Worm (Caenorhabditis elegans) whole organism, mixed stage, embryonic: ENCODE measurements around the gene K02G10.15.

Experiments used
- bed-3 ChIP-seq: fragments of 200-800 bp; sonication (Bioruptor generic); optimal IDR thresholded peaks from 3 replicates; lab custom pipeline; 2018; ENCODE audit warnings: mild to moderate bottlenecking, missing genetic modification characterization, moderate library complexity, missing compliant biosample characterization
- ceh-39 ChIP-seq: fragments of 150-350 bp; optimal IDR thresholded peaks from 2 replicates; lab custom pipeline; 2014; ENCODE audit warnings: missing biosample characterization, missing genetic modification characterization
- ceh-43 ChIP-seq: fragments of 200-800 bp; sonication (Bioruptor generic); optimal IDR thresholded peaks from 2 replicates; lab custom pipeline; 2018; ENCODE audit warnings: mild to moderate bottlenecking, missing genetic modification characterization, moderate library complexity, missing compliant biosample characterization
- ceh-83 ChIP-seq: fragments of 200-800 bp; sonication (Bioruptor generic); optimal IDR thresholded peaks from 2 replicates; lab custom pipeline; 2018; ENCODE audit warnings: mild to moderate bottlenecking, missing genetic modification characterization, missing compliant biosample characterization
- ces-1 ChIP-seq: fragments of 150-350 bp; optimal IDR thresholded peaks from 2 replicates; lab custom pipeline; 2014; ENCODE audit warnings: missing biosample characterization, missing genetic modification reagents, missing genetic modification characterization
- cnd-1 ChIP-seq: fragments of 200-800 bp; sonication (Bioruptor generic); optimal IDR thresholded peaks from 2 replicates; lab custom pipeline; 2018; ENCODE audit warnings: mild to moderate bottlenecking, missing genetic modification characterization, missing compliant biosample characterization
- drap-1 ChIP-seq: fragments of 200-800 bp; sonication (Bioruptor generic); optimal IDR thresholded peaks from 3 replicates; lab custom pipeline; 2018; ENCODE audit warnings: mild to moderate bottlenecking, missing genetic modification characterization, missing compliant biosample characterization
- elt-1 ChIP-seq: sonication (generic microtip); optimal IDR thresholded peaks from 2 replicates; lab custom pipeline; 2017; ENCODE audit warnings: missing genetic modification characterization, mild to moderate bottlenecking, missing compliant biosample characterization, antibody characterized with exemption, moderate library complexity, borderline replicate concordance; ENCODE audit not compliant: insufficient read depth
- elt-3 ChIP-seq: fragments of 150-350 bp; optimal IDR thresholded peaks from 2 replicates; lab custom pipeline; 2014; ENCODE audit warnings: missing biosample characterization, missing genetic modification characterization
- flh-1 ChIP-seq: fragments of 200-800 bp; sonication (Bioruptor generic); optimal IDR thresholded peaks from 2 replicates; lab custom pipeline; 2018; ENCODE audit warnings: mild to moderate bottlenecking, missing genetic modification characterization, moderate library complexity, missing compliant biosample characterization
- ham-2 ChIP-seq: fragments of 200-800 bp; sonication (Bioruptor generic); optimal IDR thresholded peaks from 2 replicates; lab custom pipeline; 2018; ENCODE audit warnings: mild to moderate bottlenecking, missing genetic modification characterization, missing compliant biosample characterization
- hlh-1 ChIP-seq: fragments of 150-350 bp; optimal IDR thresholded peaks from 2 replicates; lab custom pipeline; 2014; ENCODE audit warnings: missing biosample characterization, missing genetic modification reagents, missing genetic modification characterization
- lin-13 ChIP-seq: fragments of 150-350 bp; optimal IDR thresholded peaks from 2 replicates; lab custom pipeline; 2014; ENCODE audit warnings: missing biosample characterization, missing genetic modification characterization
- lin-32 ChIP-seq: fragments of 200-800 bp; sonication (Bioruptor generic); optimal IDR thresholded peaks from 2 replicates; lab custom pipeline; 2018; ENCODE audit warnings: mild to moderate bottlenecking, missing genetic modification characterization, missing compliant biosample characterization
- mab-5 ChIP-seq: fragments of 150-350 bp; optimal IDR thresholded peaks from 2 replicates; lab custom pipeline; 2014; ENCODE audit warnings: missing biosample characterization, missing genetic modification characterization
- mep-1 ChIP-seq: fragments of 150-350 bp; optimal IDR thresholded peaks from 2 replicates; lab custom pipeline; 2017; ENCODE audit warnings: missing biosample characterization, missing genetic modification reagents, missing genetic modification characterization, inconsistent platforms
- mls-2 ChIP-seq: sonication (generic microtip); optimal IDR thresholded peaks from 2 replicates; lab custom pipeline; 2016; ENCODE audit warnings: mild to moderate bottlenecking, missing genetic modification characterization, moderate library complexity, missing compliant biosample characterization
- nhr-12 ChIP-seq: fragments of 150-350 bp; optimal IDR thresholded peaks from 2 replicates; lab custom pipeline; 2014; ENCODE audit warnings: missing biosample characterization, missing genetic modification characterization
- nhr-2 ChIP-seq: fragments of 150-350 bp; optimal IDR thresholded peaks from 2 replicates; lab custom pipeline; 2014; ENCODE audit warnings: missing biosample characterization, missing genetic modification characterization
- nhr-237 ChIP-seq: fragments of 150-350 bp; optimal IDR thresholded peaks from 2 replicates; lab custom pipeline; 2014; ENCODE audit warnings: missing biosample characterization, missing genetic modification characterization
- nhr-28 ChIP-seq: fragments of 150-350 bp; optimal IDR thresholded peaks from 2 replicates; lab custom pipeline; 2014; ENCODE audit warnings: missing biosample characterization, missing genetic modification characterization
- nhr-76 ChIP-seq: sonication (generic microtip); optimal IDR thresholded peaks from 2 replicates; lab custom pipeline; 2017; ENCODE audit warnings: missing biosample characterization, missing genetic modification characterization
- pha-4 ChIP-seq: fragments of 150-350 bp; optimal IDR thresholded peaks from 2 replicates; lab custom pipeline; 2018; ENCODE audit warnings: missing biosample characterization, missing genetic modification reagents, missing genetic modification characterization
- sem-2 ChIP-seq: fragments of 200-800 bp; sonication (Bioruptor generic); optimal IDR thresholded peaks from 2 replicates; lab custom pipeline; 2018; ENCODE audit warnings: mild to moderate bottlenecking, missing genetic modification characterization, missing compliant biosample characterization
- tbx-8 ChIP-seq: fragments of 200-800 bp; sonication (Bioruptor generic); optimal IDR thresholded peaks from 2 replicates; lab custom pipeline; 2018; ENCODE audit warnings: mild to moderate bottlenecking, missing genetic modification characterization, moderate library complexity, missing compliant biosample characterization
- unc-120 ChIP-seq: sonication (generic microtip); optimal IDR thresholded peaks from 2 replicates; lab custom pipeline; 2017; ENCODE audit warnings: missing genetic modification characterization, missing compliant biosample characterization; ENCODE audit not compliant: poor library complexity, severe bottlenecking
- unc-62 ChIP-seq: fragments of 150-350 bp; optimal IDR thresholded peaks from 2 replicates; lab custom pipeline; 2014; ENCODE audit warnings: missing biosample characterization, missing genetic modification reagents, missing genetic modification characterization
- zip-8 ChIP-seq: fragments of 150-350 bp; optimal IDR thresholded peaks from 2 replicates; lab custom pipeline; 2014; ENCODE audit warnings: missing biosample characterization, missing genetic modification characterization
- ztf-11 ChIP-seq: fragments of 150-350 bp; optimal IDR thresholded peaks from 2 replicates; lab custom pipeline; 2014; ENCODE audit warnings: missing biosample characterization, missing genetic modification characterization

Gene K02G10.15

DNA sequence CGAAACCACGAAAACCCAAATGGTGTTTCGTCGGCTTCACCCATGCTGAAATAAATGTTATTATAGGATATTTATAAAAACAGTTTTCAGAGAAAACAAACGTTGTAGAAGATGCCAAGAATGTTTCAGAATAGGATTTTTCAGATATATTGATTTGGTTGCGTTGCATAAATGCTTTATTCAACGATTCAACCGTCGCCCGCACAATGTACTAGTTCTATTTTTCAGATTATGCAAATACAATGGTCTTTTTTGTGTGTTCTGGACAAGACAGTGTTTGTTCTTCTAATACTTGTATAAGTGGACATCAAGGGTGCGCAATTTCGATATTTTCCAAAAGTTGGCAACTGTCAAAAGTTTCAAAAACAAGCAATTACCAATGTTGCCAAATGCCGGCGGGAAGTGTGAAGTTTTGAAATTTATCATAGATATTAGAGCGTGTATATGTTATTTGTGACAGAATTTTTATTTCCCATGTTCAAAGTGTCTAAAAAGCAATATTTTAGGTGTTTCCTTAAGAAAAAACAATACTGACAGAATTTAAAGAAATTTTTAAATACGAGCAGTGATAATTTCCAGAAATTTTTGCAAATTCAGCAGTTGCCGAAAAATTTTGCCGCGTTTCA, 8.7 kb upstream of the K02G10.15 start, which contains the start of gene K02G10.5:
K02G10.5 (minus strand) TSS at position 51 of the 626 bp plus-strand sequence.
- TF ChIP-seq nhr-12 (no peak), drap-1 (GFP tag; lab: Kevin White, UChicago) (no peak), mep-1 (tag; lab: Kevin White, UChicago) (no peak)

DNA sequence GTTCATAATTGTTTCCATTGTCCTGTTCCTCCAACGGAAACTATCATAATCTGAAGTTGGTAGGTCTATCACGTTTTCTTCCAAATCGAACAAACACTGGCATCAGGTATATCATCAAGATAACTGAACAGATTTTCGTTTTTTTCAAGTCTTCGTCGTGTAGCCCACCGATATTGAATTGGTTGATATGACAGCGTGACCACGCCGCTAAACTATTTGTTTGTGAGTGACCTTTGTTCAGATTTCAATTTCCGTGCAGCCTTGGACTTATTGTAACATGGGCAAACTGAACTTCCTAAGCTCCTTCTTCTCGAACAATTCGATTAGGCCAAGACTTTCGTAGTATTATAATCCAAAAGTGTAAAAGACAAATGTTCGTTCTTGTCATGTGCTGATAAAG, 3.1 kb upstream of the K02G10.15 start:
- no peak for TF ChIP-seq lin-32 (GFP tag; lab: Kevin White, UChicago)
- no peak for TF ChIP-seq sem-2
- no peak for TF ChIP-seq ces-1 (GFP tag; lab: Kevin White, UChicago)
- no peak for TF ChIP-seq drap-1 (GFP tag; lab: Kevin White, UChicago)
- no peak for TF ChIP-seq mep-1 (tag; lab: Kevin White, UChicago)
- no peak for TF ChIP-seq nhr-28
- no peak for TF ChIP-seq elt-3 (tag; lab: Kevin White, UChicago)
- no peak for TF ChIP-seq nhr-2 (tag; lab: Kevin White, UChicago)
- TF ChIP-seq flh-1 (GFP tag; lab: Kevin White, UChicago) = no peak
- TF ChIP-seq, all 35 proteins: peak for 0

DNA sequence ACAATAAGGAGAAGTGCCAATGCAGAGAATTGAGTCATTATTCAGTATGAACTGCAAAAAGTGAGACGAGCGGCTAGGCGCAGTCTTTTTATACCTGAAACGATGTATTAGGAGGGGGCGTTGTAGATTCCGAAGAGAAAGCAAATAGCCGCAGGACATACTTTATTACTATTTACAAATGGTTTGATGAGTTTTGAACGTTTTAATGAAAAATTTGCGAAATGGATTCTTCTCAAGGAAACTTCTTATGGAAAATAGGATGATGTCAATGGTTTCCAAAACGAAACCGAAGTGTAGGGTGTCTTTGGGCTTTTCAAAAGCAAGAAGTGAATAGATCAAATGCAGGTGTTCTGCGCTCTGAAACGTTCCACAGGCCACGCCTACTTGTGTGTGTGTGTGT, 4.5 kb downstream of the K02G10.15 start, which contains the start of gene flp-11:
flp-11 (minus strand) TSS at position 101 of the 400 bp plus-strand sequence.
- TF ChIP-seq ceh-83 (GFP tag; lab: Kevin White, UChicago) = no peak
- no peak for TF ChIP-seq ztf-11 (tag; lab: Kevin White, UChicago)
- TF ChIP-seq ceh-43 (GFP tag; lab: Kevin White, UChicago) = no peak
- TF ChIP-seq nhr-12 = no peak
- no peak for TF ChIP-seq nhr-2 (tag; lab: Kevin White, UChicago)
- no peak for TF ChIP-seq drap-1 (GFP tag; lab: Kevin White, UChicago)
- no peak for TF ChIP-seq mep-1 (tag; lab: Kevin White, UChicago)
- TF ChIP-seq unc-62 (GFP tag; lab: Kevin White, UChicago) = no peak
- TF ChIP-seq cnd-1 (tag; lab: Kevin White, UChicago) = no peak
- no peak for TF ChIP-seq hlh-1 (tag; lab: Kevin White, UChicago)
- TF ChIP-seq mls-2 (tag; lab: Kevin White, UChicago) = no peak
- no peak for TF ChIP-seq bed-3 (GFP tag; lab: Kevin White, UChicago)
- TF ChIP-seq lin-13 (tag; lab: Kevin White, UChicago) = no peak

DNA sequence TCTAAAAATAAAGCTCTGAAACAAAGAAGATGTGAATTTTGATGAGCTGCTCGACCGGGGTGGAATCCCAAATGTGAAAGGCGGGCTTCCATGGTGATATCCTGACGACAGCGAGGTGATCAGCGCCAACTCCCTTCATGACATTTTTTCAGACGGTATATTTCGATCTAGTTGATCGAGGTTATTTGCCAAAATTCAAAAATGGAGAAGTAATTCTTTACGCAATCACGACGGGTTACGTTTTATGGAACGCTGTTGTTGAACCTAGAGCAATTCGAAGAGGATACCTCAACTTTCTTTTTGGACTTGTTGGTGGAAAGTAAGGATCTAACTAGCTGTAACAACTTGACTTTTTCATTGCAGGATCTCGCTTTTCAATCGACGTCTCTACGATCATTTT, 5.8 kb downstream of the K02G10.15 start:
- no peak for TF ChIP-seq unc-120 (tag; lab: Kevin White, UChicago)
- TF ChIP-seq mep-1 (tag; lab: Kevin White, UChicago) = no peak
- TF ChIP-seq nhr-76 (tag; lab: Kevin White, UChicago) = no peak
- no peak for TF ChIP-seq cnd-1 (tag; lab: Kevin White, UChicago)
- TF ChIP-seq nhr-28 = no peak
- TF ChIP-seq sem-2 = no peak
- TF ChIP-seq pha-4 (tag; lab: Kevin White, UChicago) = no peak
- no peak for TF ChIP-seq elt-3 (tag; lab: Kevin White, UChicago)
- no peak for TF ChIP-seq zip-8 (tag; lab: Kevin White, UChicago)
- TF ChIP-seq tbx-8 = no peak
- no peak for TF ChIP-seq flh-1 (GFP tag; lab: Kevin White, UChicago)
- no peak for TF ChIP-seq hlh-1 (tag; lab: Kevin White, UChicago)
- no peak for TF ChIP-seq mab-5 (tag; lab: Kevin White, UChicago)
- no peak for TF ChIP-seq ces-1 (GFP tag; lab: Kevin White, UChicago)
- no peak for TF ChIP-seq ham-2 (GFP tag; lab: Kevin White, UChicago)
- no peak for TF ChIP-seq ceh-43 (GFP tag; lab: Kevin White, UChicago)
- TF ChIP-seq lin-32 (GFP tag; lab: Kevin White, UChicago) = no peak
- TF ChIP-seq unc-62 (GFP tag; lab: Kevin White, UChicago) = no peak
- TF ChIP-seq nhr-237 (tag; lab: Kevin White, UChicago) = no peak

DNA sequence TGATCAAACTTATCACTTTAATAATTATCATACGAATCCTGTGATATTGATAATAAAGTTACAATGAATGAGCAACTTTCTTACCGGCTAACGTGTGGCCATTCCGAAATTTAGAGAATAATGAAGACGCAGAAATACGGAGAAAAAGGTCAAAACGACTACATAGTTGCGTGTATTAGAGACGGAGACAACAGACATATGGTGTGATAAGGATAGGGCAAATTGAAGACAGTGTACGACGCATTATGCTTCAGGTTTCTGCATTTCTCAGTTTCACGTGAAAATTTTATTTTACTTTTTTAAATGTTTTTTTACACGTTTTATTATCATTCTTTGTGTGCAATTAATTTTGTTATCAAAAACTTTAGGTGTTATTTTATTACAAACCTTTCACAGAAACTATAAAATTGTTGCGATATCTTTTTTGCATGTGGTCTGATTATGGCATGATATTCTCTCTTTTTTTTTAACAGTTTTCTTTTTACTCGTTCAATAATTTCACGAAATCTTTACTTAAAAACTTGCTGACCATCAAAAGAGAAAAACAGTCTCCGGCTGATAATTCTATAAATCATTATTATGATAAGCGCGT, 9.3 kb downstream of the K02G10.15 start, which contains the start of gene tmem-135:
tmem-135 (plus strand) TSS at position 542 of the 592 bp plus-strand sequence.
- no peak for TF ChIP-seq lin-13 (tag; lab: Kevin White, UChicago)
- TF ChIP-seq elt-1 = no peak
- TF ChIP-seq nhr-12 = no peak
- TF ChIP-seq tbx-8 = no peak
- TF ChIP-seq cnd-1 (tag; lab: Kevin White, UChicago) = no peak
- TF ChIP-seq ceh-83 (GFP tag; lab: Kevin White, UChicago) = no peak
- TF ChIP-seq pha-4 (tag; lab: Kevin White, UChicago) = no peak
- no peak for TF ChIP-seq ceh-39 (tag; lab: Kevin White, UChicago)
- TF ChIP-seq bed-3 (GFP tag; lab: Kevin White, UChicago) = no peak
- no peak for TF ChIP-seq nhr-237 (tag; lab: Kevin White, UChicago)
- no peak for TF ChIP-seq ham-2 (GFP tag; lab: Kevin White, UChicago)
- TF ChIP-seq, all 35 proteins: peak for 0
